Fruit fly (Drosophila melanogaster) whole organism, prepupa: ENCODE measurements around the gene MME1.
A peak's percentile ranks its signal among the peaks of the same experiment; 100 is the strongest.

Source experiments
- Blimp-1 ChIP-seq: fragments of 200-800 bp; sonication (Bioruptor generic); optimal IDR thresholded peaks from 3 replicates; lab custom pipeline; 2017; ENCODE audit warnings: missing biosample characterization, missing genetic modification characterization, mild to moderate bottlenecking, moderate library complexity, missing genetic modification reagents
- CG10631 ChIP-seq: fragments of 200-800 bp; sonication (Bioruptor generic); optimal IDR thresholded peaks from 2 replicates; lab custom pipeline; 2016; ENCODE audit warnings: missing biosample characterization, missing genetic modification characterization
- CG10669 ChIP-seq: fragments of 200-800 bp; sonication (Bioruptor generic); optimal IDR thresholded peaks from 3 replicates; lab custom pipeline; 2018; ENCODE audit warnings: missing biosample characterization, mild to moderate bottlenecking, missing genetic modification characterization, moderate library complexity
- CG11294 ChIP-seq: fragments of 200-800 bp; sonication (Bioruptor generic); IDR thresholded peaks from 2 replicates; pipeline ENCODE4 v1.3.6; 2022; ENCODE audit warnings: missing biosample characterization, missing genetic modification characterization
- CG11762 ChIP-seq: fragments of 200-800 bp; sonication (Bioruptor generic); optimal IDR thresholded peaks from 3 replicates; lab custom pipeline; 2016; ENCODE audit warnings: missing biosample characterization, missing genetic modification characterization; ENCODE audit not compliant: insufficient read depth
- CG11902 ChIP-seq: fragments of 200-800 bp; sonication (Bioruptor generic); optimal IDR thresholded peaks from 3 replicates; lab custom pipeline; 2016; ENCODE audit warnings: missing biosample characterization, missing genetic modification characterization
- CG15336 ChIP-seq: fragments of 200-800 bp; sonication (Bioruptor generic); IDR thresholded peaks from 2 replicates; pipeline ENCODE4 v1.3.6; 2022; ENCODE audit warnings: missing biosample characterization, missing genetic modification characterization
- CG1621 ChIP-seq: fragments of 200-800 bp; sonication (Bioruptor generic); optimal IDR thresholded peaks from 3 replicates; lab custom pipeline; 2018; ENCODE audit warnings: missing biosample characterization, mild to moderate bottlenecking, missing genetic modification characterization
- CG16779 ChIP-seq: fragments of 200-800 bp; sonication (Bioruptor generic); optimal IDR thresholded peaks from 3 replicates; lab custom pipeline; 2017; ENCODE audit warnings: missing biosample characterization, mild to moderate bottlenecking, missing genetic modification characterization
- CG31627 ChIP-seq: fragments of 200-800 bp; sonication (Bioruptor generic); optimal IDR thresholded peaks from 3 replicates; lab custom pipeline; 2016; ENCODE audit warnings: missing biosample characterization, missing genetic modification characterization
- CG34406 ChIP-seq: fragments of 200-800 bp; sonication (Bioruptor generic); optimal IDR thresholded peaks from 3 replicates; lab custom pipeline; 2016; ENCODE audit warnings: missing biosample characterization, missing genetic modification characterization
- CG3919 ChIP-seq: fragments of 200-800 bp; sonication (Bioruptor generic); optimal IDR thresholded peaks from 3 replicates; lab custom pipeline; 2016; ENCODE audit warnings: missing biosample characterization, missing genetic modification characterization
- CG4318 ChIP-seq: fragments of 200-800 bp; sonication (Bioruptor generic); optimal IDR thresholded peaks from 3 replicates; lab custom pipeline; 2017; ENCODE audit warnings: missing biosample characterization, mild to moderate bottlenecking, missing genetic modification characterization
- CG6276 ChIP-seq: fragments of 200-800 bp; sonication (Bioruptor generic); optimal IDR thresholded peaks from 2 replicates; lab custom pipeline; 2017; ENCODE audit warnings: missing biosample characterization, mild to moderate bottlenecking, missing genetic modification characterization
- CG6792 ChIP-seq: fragments of 200-800 bp; sonication (Bioruptor generic); optimal IDR thresholded peaks from 3 replicates; lab custom pipeline; 2016; ENCODE audit warnings: missing biosample characterization, missing genetic modification characterization
- CG6808 ChIP-seq: fragments of 200-800 bp; sonication (Bioruptor generic); optimal IDR thresholded peaks from 3 replicates; lab custom pipeline; 2017; ENCODE audit warnings: missing biosample characterization, missing genetic modification characterization, mild to moderate bottlenecking, moderate library complexity, missing genetic modification reagents
- CG7368 ChIP-seq: fragments of 200-800 bp; sonication (Bioruptor generic); optimal IDR thresholded peaks from 3 replicates; lab custom pipeline; 2016; ENCODE audit warnings: missing biosample characterization, missing genetic modification characterization
- CG8319 ChIP-seq: fragments of 200-800 bp; sonication (Bioruptor generic); optimal IDR thresholded peaks from 3 replicates; lab custom pipeline; 2016; ENCODE audit warnings: missing biosample characterization, missing genetic modification characterization
- CG8632 ChIP-seq: fragments of 200-800 bp; sonication (Bioruptor generic); optimal IDR thresholded peaks from 3 replicates; lab custom pipeline; 2016; ENCODE audit warnings: missing biosample characterization, missing genetic modification characterization
- Eip75B ChIP-seq: fragments of 200-800 bp; sonication (Bioruptor generic); optimal IDR thresholded peaks from 3 replicates; lab custom pipeline; 2016; ENCODE audit warnings: missing biosample characterization, missing genetic modification characterization
- Eip78C ChIP-seq: fragments of 200-800 bp; sonication (Bioruptor generic); peaks from one replicate; lab custom pipeline; 2016; ENCODE audit warnings: missing biosample characterization, missing genetic modification characterization
- Eip93F ChIP-seq: fragments of 200-800 bp; sonication (Bioruptor generic); optimal IDR thresholded peaks from 2 replicates; lab custom pipeline; 2016; ENCODE audit warnings: missing biosample characterization, mild to moderate bottlenecking, missing genetic modification characterization
- Ets21C ChIP-seq: fragments of 200-800 bp; sonication (Bioruptor generic); optimal IDR thresholded peaks from 3 replicates; lab custom pipeline; 2016; ENCODE audit warnings: missing biosample characterization, missing genetic modification characterization
- Ets96B ChIP-seq: fragments of 200-800 bp; optimal IDR thresholded peaks from 2 replicates; lab custom pipeline; 2019; ENCODE audit warnings: missing biosample characterization, mild to moderate bottlenecking, missing genetic modification characterization, moderate library complexity
- Gug ChIP-seq: fragments of 200-800 bp; sonication (Bioruptor generic); IDR thresholded peaks from 2 replicates; pipeline ENCODE4 v1.3.6; 2022; ENCODE audit warnings: missing biosample characterization, missing genetic modification characterization
- Hr38 ChIP-seq: sonication (Bioruptor generic); optimal IDR thresholded peaks from 2 replicates; lab custom pipeline; 2016; ENCODE audit warnings: missing biosample characterization, missing genetic modification characterization
- Hr39 ChIP-seq: fragments of 200-800 bp; sonication (Bioruptor generic); optimal IDR thresholded peaks from 2 replicates; lab custom pipeline; 2016; ENCODE audit warnings: missing biosample characterization, missing genetic modification characterization
- Hr4 ChIP-seq: fragments of 200-800 bp; sonication (Bioruptor generic); optimal IDR thresholded peaks from 3 replicates; lab custom pipeline; 2016; ENCODE audit warnings: missing biosample characterization, missing genetic modification characterization
- Lpt ChIP-seq: fragments of 200-800 bp; sonication (Bioruptor generic); optimal IDR thresholded peaks from 3 replicates; lab custom pipeline; 2016; ENCODE audit warnings: missing biosample characterization, missing genetic modification characterization
- Met ChIP-seq: fragments of 200-800 bp; sonication (Bioruptor generic); optimal IDR thresholded peaks from 3 replicates; lab custom pipeline; 2016; ENCODE audit warnings: missing biosample characterization, missing genetic modification characterization
- OdsH ChIP-seq: fragments of 200-800 bp; sonication (Bioruptor generic); optimal IDR thresholded peaks from 3 replicates; lab custom pipeline; 2016; ENCODE audit warnings: missing biosample characterization, missing genetic modification characterization
- Smox ChIP-seq: fragments of 200-800 bp; sonication (Bioruptor generic); optimal IDR thresholded peaks from 3 replicates; lab custom pipeline; 2016; ENCODE audit warnings: missing biosample characterization, missing genetic modification characterization
- Sox14 ChIP-seq: fragments of 200-800 bp; sonication (Bioruptor generic); optimal IDR thresholded peaks from 3 replicates; lab custom pipeline; 2016; ENCODE audit warnings: missing biosample characterization, missing genetic modification characterization
- Sox15 ChIP-seq: fragments of 200-800 bp; sonication (Bioruptor generic); optimal IDR thresholded peaks from 3 replicates; lab custom pipeline; 2016; ENCODE audit warnings: missing biosample characterization, missing genetic modification characterization
- achi ChIP-seq: fragments of 200-800 bp; sonication (Bioruptor generic); optimal IDR thresholded peaks from 3 replicates; lab custom pipeline; 2016; ENCODE audit warnings: missing biosample characterization, missing genetic modification characterization
- acj6 ChIP-seq: fragments of 200-800 bp; sonication (Bioruptor generic); optimal IDR thresholded peaks from 3 replicates; lab custom pipeline; 2016; ENCODE audit warnings: missing biosample characterization, missing genetic modification characterization
- cyc ChIP-seq: fragments of 200-800 bp; sonication (Bioruptor generic); optimal IDR thresholded peaks from 3 replicates; lab custom pipeline; 2016; ENCODE audit warnings: missing biosample characterization, missing genetic modification characterization
- dsx ChIP-seq: fragments of 200-800 bp; optimal IDR thresholded peaks from 3 replicates; lab custom pipeline; 2019; ENCODE audit warnings: missing biosample characterization, mild to moderate bottlenecking, missing genetic modification characterization, moderate library complexity; ENCODE audit not compliant: poor library complexity, severe bottlenecking
- fd59A ChIP-seq: fragments of 200-800 bp; sonication (Bioruptor generic); optimal IDR thresholded peaks from 2 replicates; lab custom pipeline; 2017; ENCODE audit warnings: missing biosample characterization, mild to moderate bottlenecking, missing genetic modification characterization, missing genetic modification reagents
- fd85E ChIP-seq: fragments of 200-800 bp; sonication (Bioruptor generic); optimal IDR thresholded peaks from 3 replicates; lab custom pipeline; 2016; ENCODE audit warnings: missing biosample characterization, missing genetic modification characterization
- fkh ChIP-seq: fragments of 200-800 bp; sonication (Bioruptor generic); optimal IDR thresholded peaks from 3 replicates; lab custom pipeline; 2017; ENCODE audit warnings: missing biosample characterization, mild to moderate bottlenecking, missing genetic modification characterization, moderate library complexity
- lz ChIP-seq: fragments of 200-800 bp; sonication (Bioruptor generic); optimal IDR thresholded peaks from 3 replicates; lab custom pipeline; 2016; ENCODE audit warnings: missing biosample characterization, missing genetic modification characterization
- pdm3 ChIP-seq: fragments of 200-800 bp; sonication (Bioruptor generic); optimal IDR thresholded peaks from 3 replicates; lab custom pipeline; 2016; ENCODE audit warnings: missing biosample characterization, missing genetic modification characterization
- salr ChIP-seq, 2 experiments: fragments of 200-800 bp; sonication (Bioruptor generic); optimal IDR thresholded peaks; 3 replicates each; lab custom pipeline; 2016 to 2018; ENCODE audit warnings: missing biosample characterization in 2 of 2, missing genetic modification characterization in 2 of 2, mild to moderate bottlenecking in 1 of 2
- spab ChIP-seq: fragments of 200-800 bp; sonication (Bioruptor generic); optimal IDR thresholded peaks from 2 replicates; lab custom pipeline; 2017; ENCODE audit warnings: missing biosample characterization, mild to moderate bottlenecking, missing genetic modification characterization, missing genetic modification reagents
- ss ChIP-seq, 2 experiments: fragments of 200-800 bp; sonication (Bioruptor generic); optimal IDR thresholded peaks; 2 replicates in 1 of 2; 3 replicates in 1 of 2; lab custom pipeline; 2017 to 2018; ENCODE audit warnings: mild to moderate bottlenecking in 2 of 2, missing biosample characterization in 2 of 2, missing genetic modification characterization in 2 of 2, moderate library complexity in 1 of 2
- topi ChIP-seq: fragments of 200-800 bp; sonication (Bioruptor generic); optimal IDR thresholded peaks from 3 replicates; lab custom pipeline; 2016; ENCODE audit warnings: missing biosample characterization, missing genetic modification characterization
- vri ChIP-seq: fragments of 200-800 bp; sonication (Bioruptor generic); optimal IDR thresholded peaks from 3 replicates; lab custom pipeline; 2016; ENCODE audit warnings: missing biosample characterization, mild to moderate bottlenecking, missing genetic modification characterization

Gene MME1

DNA sequence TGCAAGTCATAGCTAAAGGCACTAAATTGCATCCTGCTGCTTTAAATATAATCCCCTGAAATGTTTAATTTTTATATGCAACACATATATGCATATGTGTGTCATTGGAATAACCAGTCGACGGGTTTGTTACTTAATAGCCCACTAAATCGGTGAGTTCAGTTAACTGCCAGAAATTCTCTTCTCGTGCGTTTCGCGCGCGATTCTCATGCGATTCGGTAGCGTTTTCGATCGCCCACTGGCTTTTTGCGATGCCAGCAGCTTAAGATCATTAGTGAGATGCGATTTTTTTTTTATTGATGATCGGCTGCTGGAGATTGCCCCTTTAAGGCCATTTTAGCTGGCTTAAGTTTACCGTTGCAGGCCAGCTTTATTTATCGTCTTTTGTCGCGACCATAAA, 43.9 kb downstream of the MME1 start:
- TF ChIP-seq CG16779 (no peak), fd85E (GFP tag; lab: Kevin White, UChicago) (no peak), Ets96B (tag; lab: Kevin White, UChicago) (no peak), Hr4 (GFP tag; lab: Kevin White, UChicago) (no peak), Eip75B (no peak), CG11762 (GFP tag; lab: Kevin White, UChicago) (no peak), Blimp-1 (GFP tag; lab: Kevin White, UChicago) (no peak), Hr39 (GFP tag; lab: Kevin White, UChicago) (no peak), Lpt (GFP tag; lab: Kevin White, UChicago) (no peak)
- TF ChIP-seq, all 60 proteins: peak for 0

DNA sequence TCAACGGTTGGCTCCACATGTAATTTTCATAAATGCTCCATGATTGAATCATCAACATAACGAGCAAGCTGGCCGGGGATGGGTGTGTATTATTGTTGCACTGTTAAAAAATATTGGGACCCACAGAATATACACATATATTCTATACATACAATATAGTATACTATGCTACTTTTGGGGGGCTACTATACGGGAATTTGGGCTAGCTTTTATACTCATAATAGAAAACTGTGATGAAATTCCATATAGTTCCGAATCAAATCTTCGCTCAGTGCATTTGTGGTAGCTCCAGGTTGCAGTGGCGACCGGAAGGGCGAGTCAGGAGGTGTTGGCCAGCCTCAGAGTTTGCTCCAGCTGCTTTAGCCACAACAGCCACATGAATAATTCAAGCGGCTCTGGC, 44.5 kb downstream of the MME1 start:
- no peak for TF ChIP-seq fkh
- peak; percentile 90 for TF ChIP-seq Eip78C (GFP tag; lab: Kevin White, UChicago)
- TF ChIP-seq CG16779 = no peak
- TF ChIP-seq Smox (GFP tag; lab: Kevin White, UChicago) = no peak
- TF ChIP-seq CG7368 (GFP tag; lab: Kevin White, UChicago) = peak; percentile 61
- TF ChIP-seq CG6276 (GFP tag; lab: Kevin White, UChicago) = no peak
- peak; percentile 49 for TF ChIP-seq Hr4 (GFP tag; lab: Kevin White, UChicago)
- peak; percentile 54 for TF ChIP-seq pdm3 (GFP tag; lab: Kevin White, UChicago)
- TF ChIP-seq Ets21C (GFP tag; lab: Kevin White, UChicago) = no peak
- peak; percentile 69 for TF ChIP-seq CG10669 (GFP tag; lab: Kevin White, UChicago)
- no peak for TF ChIP-seq vri (GFP tag; lab: Kevin White, UChicago)
- TF ChIP-seq cyc (GFP tag; lab: Kevin White, UChicago) = peak; percentile 48
- TF ChIP-seq achi (GFP tag; lab: Kevin White, UChicago) = peak; percentile 65
- no peak for TF ChIP-seq fd85E (GFP tag; lab: Kevin White, UChicago)
- peak; percentile 56 for TF ChIP-seq CG6792 (GFP tag; lab: Kevin White, UChicago)
- peak; percentile 59 for TF ChIP-seq acj6
- TF ChIP-seq OdsH (GFP tag; lab: Kevin White, UChicago) = peak; percentile 60
- TF ChIP-seq CG8632 (GFP tag; lab: Kevin White, UChicago) = peak; percentile 24
- no peak for TF ChIP-seq Eip93F
- TF ChIP-seq Eip75B = peak; percentile 67
- TF ChIP-seq lz (GFP tag; lab: Kevin White, UChicago) = peak; percentile 1
- peak; percentile 52 for TF ChIP-seq fd59A (GFP tag; lab: Kevin White, UChicago)
- TF ChIP-seq CG34406 = peak; percentile 32
- peak; percentile 14 for TF ChIP-seq CG4318
- peak; percentile 38 for TF ChIP-seq CG8319 (GFP tag; lab: Kevin White, UChicago)
- TF ChIP-seq CG1621 (tag; lab: Kevin White, UChicago) = peak; percentile 63
- peak; percentile 40 for TF ChIP-seq topi (GFP tag; lab: Kevin White, UChicago)
- 0 out of 2 replicates have a peak, but pooled peaks have one; percentile 30 for TF ChIP-seq CG11294 (GFP tag; lab: Robert Waterston, UW)
- peak; percentile 39 to 68 for TF ChIP-seq ss (GFP tag; optimal IDR thresholded peaks at IDR 0.05; lab: Kevin White, UChicago)
- peak; percentile 4 for TF ChIP-seq CG31627
- TF ChIP-seq CG11902 (GFP tag; lab: Kevin White, UChicago) = peak; percentile 3
- peak; percentile 73 for TF ChIP-seq dsx (GFP tag; lab: Kevin White, UChicago)
- TF ChIP-seq CG6808 = peak; percentile 73
- peak; percentile 11 for TF ChIP-seq Sox15 (GFP tag; lab: Kevin White, UChicago)
- peak; percentile 25 for TF ChIP-seq CG11762 (GFP tag; lab: Kevin White, UChicago)
- TF ChIP-seq Hr38 = no peak
- peak; percentile 26 for TF ChIP-seq spab (GFP tag; lab: Kevin White, UChicago)
- peak; percentile 66 for TF ChIP-seq CG15336
- TF ChIP-seq Lpt (GFP tag; lab: Kevin White, UChicago) = peak; percentile 52
- peak; percentile 37 for TF ChIP-seq Met (GFP tag; lab: Kevin White, UChicago)
- TF ChIP-seq Sox14 = peak; percentile 60
- no peak for TF ChIP-seq CG3919 (GFP tag; lab: Kevin White, UChicago)
- peak; percentile 45 to 57 for TF ChIP-seq salr (GFP tag; optimal IDR thresholded peaks at IDR 0.05; lab: Kevin White, UChicago)
- TF ChIP-seq Ets96B (tag; lab: Kevin White, UChicago) = peak; percentile 66
- TF ChIP-seq CG10631 = peak; percentile 74
- peak; percentile 56; the same call in 1 of the 2 replicates for TF ChIP-seq Gug
